Worm (Caenorhabditis elegans) whole organism, young adult: Measurements from ENCODE around the gene lmbr-1.

Source experiments
- B0035.1 ChIP-seq: sonication (generic microtip); optimal IDR thresholded peaks from 2 replicates; lab custom pipeline; 2016; ENCODE audit warnings: missing genetic modification characterization, mild to moderate bottlenecking, missing compliant biosample characterization, missing genotype, missing genetic modification reagents
- B0336.3 ChIP-seq: fragments of 200-800 bp; sonication (Bioruptor generic); IDR thresholded peaks from 2 replicates; pipeline ENCODE4 v1.3.6; 2022; ENCODE audit warnings: missing genetic modification characterization, missing compliant biosample characterization
- D2030.7 ChIP-seq: fragments of 200-800 bp; sonication (Bioruptor generic); IDR thresholded peaks from 2 replicates; pipeline ENCODE4 v1.3.6; 2022; ENCODE audit warnings: missing genetic modification reagents, missing genetic modification characterization, missing compliant biosample characterization
- F22D6.2 ChIP-seq: sonication (generic microtip); optimal IDR thresholded peaks from 2 replicates; lab custom pipeline; 2016; ENCODE audit warnings: mild to moderate bottlenecking, missing genetic modification characterization, missing compliant biosample characterization
- F23B12.7 ChIP-seq: sonication (generic microtip); optimal IDR thresholded peaks from 2 replicates; lab custom pipeline; 2017; ENCODE audit warnings: missing genetic modification characterization, mild to moderate bottlenecking, missing compliant biosample characterization, antibody characterized with exemption, moderate library complexity; ENCODE audit not compliant: insufficient read depth
- F37B4.10 ChIP-seq: fragments of 200-800 bp; sonication (Bioruptor generic); IDR thresholded peaks from 2 replicates; pipeline ENCODE4 v1.3.6; 2022; ENCODE audit warnings: missing genetic modification characterization, missing compliant biosample characterization
- F57A8.1 ChIP-seq: fragments of 200-800 bp; sonication (Bioruptor generic); optimal IDR thresholded peaks from 2 replicates; lab custom pipeline; 2018; ENCODE audit warnings: mild to moderate bottlenecking, missing genetic modification characterization, moderate library complexity, missing compliant biosample characterization
- F57C9.4 ChIP-seq: sonication (generic microtip); optimal IDR thresholded peaks from 2 replicates; lab custom pipeline; 2017; ENCODE audit warnings: mild to moderate bottlenecking, missing genetic modification characterization, missing compliant biosample characterization
- K11D2.4 ChIP-seq: fragments of 200-800 bp; sonication (Bioruptor generic); IDR thresholded peaks from 2 replicates; pipeline ENCODE4 v1.3.6; 2022; ENCODE audit warnings: missing genetic modification reagents, missing genetic modification characterization, missing compliant biosample characterization
- ZK185.1 ChIP-seq: sonication (generic microtip); optimal IDR thresholded peaks from 2 replicates; lab custom pipeline; 2016; ENCODE audit warnings: mild to moderate bottlenecking, missing genetic modification characterization, missing compliant biosample characterization; ENCODE audit not compliant: poor library complexity, severe bottlenecking
- athp-1 ChIP-seq: sonication (generic microtip); optimal IDR thresholded peaks from 2 replicates; lab custom pipeline; 2017; ENCODE audit warnings: mild to moderate bottlenecking, missing genetic modification characterization, missing compliant biosample characterization
- attf-3 ChIP-seq: fragments of 200-800 bp; sonication (Bioruptor generic); conservative IDR thresholded peaks from 2 replicates; pipeline ENCODE4 v1.3.6; 2022; ENCODE audit warnings: missing genetic modification reagents, missing genetic modification characterization, missing compliant biosample characterization
- bed-1 ChIP-seq: fragments of 200-800 bp; sonication (Bioruptor generic); IDR thresholded peaks from 2 replicates; pipeline ENCODE4 v1.3.6; 2022; ENCODE audit warnings: missing genetic modification reagents, missing genetic modification characterization, missing compliant biosample characterization
- bed-2 ChIP-seq: fragments of 200-800 bp; sonication (Bioruptor generic); IDR thresholded peaks from 2 replicates; pipeline ENCODE4 v1.3.6; 2022; ENCODE audit warnings: missing genetic modification reagents, missing genetic modification characterization, missing compliant biosample characterization
- ceh-27 ChIP-seq: fragments of 200-800 bp; sonication (Bioruptor generic); optimal IDR thresholded peaks from 2 replicates; lab custom pipeline; 2018; ENCODE audit warnings: mild to moderate bottlenecking, missing genetic modification characterization, moderate library complexity, missing compliant biosample characterization
- ceh-91 ChIP-seq: fragments of 200-800 bp; sonication (Bioruptor generic); IDR thresholded peaks from 2 replicates; pipeline ENCODE4 v1.3.6; 2022; ENCODE audit warnings: missing genetic modification reagents, missing genetic modification characterization, missing compliant biosample characterization
- dox-1 ChIP-seq: fragments of 200-800 bp; sonication (Bioruptor generic); IDR thresholded peaks from 2 replicates; pipeline ENCODE4 v1.3.6; 2022; ENCODE audit warnings: missing genetic modification reagents, missing genetic modification characterization, missing compliant biosample characterization
- dpl-1 ChIP-seq: fragments of 150-350 bp; optimal IDR thresholded peaks from 2 replicates; lab custom pipeline; 2014; ENCODE audit warnings: missing biosample characterization, missing genetic modification reagents, missing genetic modification characterization
- efl-1 ChIP-seq: fragments of 150-350 bp; optimal IDR thresholded peaks from 2 replicates; lab custom pipeline; 2014; ENCODE audit warnings: missing biosample characterization, missing genetic modification reagents, missing genetic modification characterization
- egl-44 ChIP-seq: fragments of 200-800 bp; sonication (Bioruptor generic); IDR thresholded peaks from 2 replicates; pipeline ENCODE4 v1.3.6; 2022; ENCODE audit warnings: missing genetic modification reagents, missing genetic modification characterization, missing compliant biosample characterization
- gei-17 ChIP-seq: fragments of 200-800 bp; sonication (Bioruptor generic); optimal IDR thresholded peaks from 2 replicates; lab custom pipeline; 2018; ENCODE audit warnings: mild to moderate bottlenecking, missing genetic modification characterization, missing compliant biosample characterization
- him-1 ChIP-seq: sonication (generic microtip); optimal IDR thresholded peaks from 2 replicates; lab custom pipeline; 2016; ENCODE audit warnings: missing genotype, missing genetic modification reagents, missing genetic modification characterization, missing compliant biosample characterization
- lag-1 ChIP-seq: fragments of 200-800 bp; sonication (Bioruptor generic); IDR thresholded peaks from 2 replicates; pipeline ENCODE4 v1.3.6; 2022; ENCODE audit warnings: missing genetic modification reagents, missing genetic modification characterization, missing compliant biosample characterization
- let-607 ChIP-seq, 2 experiments: fragments of 200-800 bp in 1 of 2; sonication (Bioruptor generic) in 1 of 2; sonication (generic microtip) in 1 of 2; optimal IDR thresholded peaks; 2 replicates each; lab custom pipeline; 2016 to 2018; ENCODE audit warnings: mild to moderate bottlenecking in 2 of 2, missing compliant biosample characterization in 2 of 2, missing genetic modification characterization in 2 of 2, moderate library complexity in 2 of 2, missing genotype in 1 of 2
- lir-1 ChIP-seq: fragments of 200-800 bp; sonication (Bioruptor generic); conservative IDR thresholded peaks from 2 replicates; pipeline ENCODE4 v1.3.6; 2022; ENCODE audit warnings: missing genetic modification reagents, missing genetic modification characterization, missing compliant biosample characterization
- madf-10 ChIP-seq: sonication (generic microtip); optimal IDR thresholded peaks from 2 replicates; lab custom pipeline; 2016; ENCODE audit warnings: mild to moderate bottlenecking, missing genetic modification characterization, missing compliant biosample characterization
- madf-3 ChIP-seq: fragments of 200-800 bp; sonication (Bioruptor generic); IDR thresholded peaks from 2 replicates; pipeline ENCODE4 v1.3.6; 2022; ENCODE audit warnings: missing genetic modification reagents, missing genetic modification characterization, missing compliant biosample characterization
- madf-6 ChIP-seq: fragments of 200-800 bp; sonication (Bioruptor generic); IDR thresholded peaks from 2 replicates; pipeline ENCODE4 v1.3.6; 2022; ENCODE audit warnings: missing genetic modification reagents, missing genetic modification characterization, missing compliant biosample characterization
- mxl-1 ChIP-seq: sonication (generic microtip); optimal IDR thresholded peaks from 2 replicates; lab custom pipeline; 2016; ENCODE audit warnings: missing genetic modification characterization, missing compliant biosample characterization
- nhr-90 ChIP-seq: sonication (generic microtip); optimal IDR thresholded peaks from 2 replicates; lab custom pipeline; 2016; ENCODE audit warnings: missing genotype, mild to moderate bottlenecking, missing genetic modification characterization, missing compliant biosample characterization
- rcor-1 ChIP-seq: fragments of 200-800 bp; sonication (Bioruptor generic); IDR thresholded peaks from 2 replicates; pipeline ENCODE4 v1.3.6; 2022; ENCODE audit warnings: missing genetic modification reagents, missing genetic modification characterization, missing compliant biosample characterization
- rec-8 ChIP-seq, 2 experiments: sonication (generic microtip); optimal IDR thresholded peaks; 2 replicates each; lab custom pipeline; 2016; ENCODE audit warnings: mild to moderate bottlenecking in 2 of 2, missing genetic modification characterization in 2 of 2, missing genetic modification reagents in 2 of 2, missing genotype in 2 of 2, missing biosample characterization in 1 of 2, missing compliant biosample characterization in 1 of 2, moderate library complexity in 1 of 2
- sdz-38 ChIP-seq: sonication (generic microtip); optimal IDR thresholded peaks from 2 replicates; lab custom pipeline; 2016; ENCODE audit warnings: missing genotype, missing genetic modification characterization, missing compliant biosample characterization
- snpc-1.1 ChIP-seq: sonication (generic microtip); optimal IDR thresholded peaks from 2 replicates; lab custom pipeline; 2017; ENCODE audit warnings: missing genetic modification characterization, mild to moderate bottlenecking, missing compliant biosample characterization, antibody characterized with exemption, moderate library complexity, missing genotype, missing genetic modification reagents; ENCODE audit not compliant: insufficient read depth
- snpc-1.3 ChIP-seq: sonication (generic microtip); optimal IDR thresholded peaks from 2 replicates; lab custom pipeline; 2017; ENCODE audit warnings: missing genetic modification characterization, mild to moderate bottlenecking, missing compliant biosample characterization, antibody characterized with exemption, moderate library complexity, missing genotype, missing genetic modification reagents; ENCODE audit not compliant: insufficient read depth
- snpc-3.4 ChIP-seq: sonication (generic microtip); optimal IDR thresholded peaks from 2 replicates; lab custom pipeline; 2017; ENCODE audit warnings: missing genetic modification characterization, mild to moderate bottlenecking, missing compliant biosample characterization, antibody characterized with exemption, moderate library complexity, missing genotype, missing genetic modification reagents
- snpc-4 ChIP-seq, 5 experiments: fragments of 150-350 bp in 1 of 5; sonication (generic microtip) in 4 of 5; optimal IDR thresholded peaks; 2 replicates each; lab custom pipeline; 2014 to 2018; ENCODE audit warnings: missing genetic modification characterization in 5 of 5, missing biosample characterization in 3 of 5, antibody characterized with exemption in 2 of 5, mild to moderate bottlenecking in 2 of 5, missing compliant biosample characterization in 2 of 5, missing genotype in 2 of 5, moderate library complexity in 2 of 5, missing genetic modification reagents in 1 of 5
- somi-1 ChIP-seq: fragments of 200-800 bp; sonication (Bioruptor generic); optimal IDR thresholded peaks from 2 replicates; lab custom pipeline; 2018; ENCODE audit warnings: mild to moderate bottlenecking, missing genetic modification characterization, missing compliant biosample characterization
- unc-62 ChIP-seq: fragments of 150-350 bp; optimal IDR thresholded peaks from 2 replicates; lab custom pipeline; 2014; ENCODE audit warnings: missing biosample characterization, missing genetic modification reagents, missing genetic modification characterization
- xnd-1 ChIP-seq: sonication (generic microtip); optimal IDR thresholded peaks from 2 replicates; lab custom pipeline; 2016; ENCODE audit warnings: missing genotype, missing genetic modification reagents, missing genetic modification characterization, missing compliant biosample characterization
- zim-3 ChIP-seq: sonication (generic microtip); optimal IDR thresholded peaks from 2 replicates; lab custom pipeline; 2017; ENCODE audit warnings: mild to moderate bottlenecking, missing genetic modification characterization, moderate library complexity, missing compliant biosample characterization
- ztf-18 ChIP-seq: sonication (generic microtip); optimal IDR thresholded peaks from 2 replicates; lab custom pipeline; 2016; ENCODE audit warnings: missing genotype, mild to moderate bottlenecking, missing genetic modification characterization, missing compliant biosample characterization
- ztf-28 ChIP-seq: fragments of 200-800 bp; sonication (Bioruptor generic); IDR thresholded peaks from 2 replicates; pipeline ENCODE4 v1.3.6; 2022; ENCODE audit warnings: missing genetic modification reagents, missing genetic modification characterization, missing compliant biosample characterization
- ztf-3 ChIP-seq: fragments of 200-800 bp; sonication (Bioruptor generic); optimal IDR thresholded peaks from 2 replicates; lab custom pipeline; 2018; ENCODE audit warnings: mild to moderate bottlenecking, missing genetic modification characterization, missing compliant biosample characterization
- ztf-6 ChIP-seq: fragments of 200-800 bp; sonication (Bioruptor generic); IDR thresholded peaks from 2 replicates; pipeline ENCODE4 v1.3.6; 2022; ENCODE audit warnings: missing genetic modification reagents, missing genetic modification characterization, missing compliant biosample characterization

Gene lmbr-1

DNA sequence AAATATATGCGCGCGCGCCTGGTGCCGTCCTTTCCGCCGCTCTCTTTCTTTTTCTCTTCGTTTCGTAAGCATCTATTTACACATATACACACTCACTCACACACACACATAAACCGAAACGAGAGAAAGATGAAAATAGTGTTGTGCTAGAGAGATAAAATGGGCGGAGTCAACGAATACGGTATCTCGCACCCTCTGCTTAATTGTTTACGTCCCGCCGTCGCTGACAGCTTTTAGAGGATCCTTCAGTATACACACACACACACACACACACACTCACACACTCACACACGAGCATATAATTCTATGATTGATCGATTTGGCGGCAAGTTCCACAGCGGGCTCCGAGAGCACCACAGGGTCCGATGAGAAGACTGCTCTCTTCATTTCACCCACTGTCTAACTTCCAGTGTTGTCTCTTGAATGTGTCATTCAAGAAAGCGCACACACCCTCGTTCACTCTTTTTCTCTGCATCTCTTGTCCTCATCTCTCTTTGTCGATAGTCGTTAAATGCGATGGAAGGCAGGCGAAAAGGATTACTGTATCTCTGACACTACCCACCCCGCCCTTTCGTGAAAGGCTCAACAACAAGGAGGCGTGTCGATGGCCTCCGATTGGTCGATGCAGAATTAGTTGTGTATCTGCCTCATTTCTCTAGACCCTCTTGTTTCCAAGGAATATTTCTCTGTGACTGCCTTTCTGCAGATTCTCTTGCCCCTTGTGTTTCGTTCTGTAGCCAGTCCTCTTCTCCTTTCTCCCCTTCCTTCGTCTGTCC lies 45.3 kb downstream of the lmbr-1 start (continued):
- peak; percentile 62; the same call in 1 of the 2 replicates for TF ChIP-seq K11D2.4
- no peak for TF ChIP-seq F57A8.1 (GFP tag; lab: Kevin White, UChicago)
- TF ChIP-seq lag-1 (GFP tag; lab: Robert Waterston, UW): no peak
- TF ChIP-seq ceh-91: no peak
- TF ChIP-seq nhr-90 (tag; lab: Kevin White, UChicago): no peak
- no peak for TF ChIP-seq him-1
- peak; percentile 75 for TF ChIP-seq madf-10 (tag; lab: Kevin White, UChicago)
- TF ChIP-seq mxl-1: no peak
- no peak for TF ChIP-seq madf-3 (GFP tag; lab: Robert Waterston, UW)
- no peak for TF ChIP-seq F57C9.4
- TF ChIP-seq F37B4.10 (GFP tag; lab: Robert Waterston, UW): no peak
- TF ChIP-seq somi-1: peak; percentile 42
- TF ChIP-seq bed-1: no peak
- no peak for TF ChIP-seq ztf-28 (GFP tag; lab: Robert Waterston, UW)
- peak; percentile 32 for TF ChIP-seq unc-62
- TF ChIP-seq snpc-3.4 (tag; lab: Kevin White, UChicago): no peak
- TF ChIP-seq athp-1 (tag; lab: Kevin White, UChicago): peak; percentile 47
- peak; percentile 42 to 88 for TF ChIP-seq let-607 (tag; optimal IDR thresholded peaks at IDR 0.05; lab: Kevin White, UChicago)
- peak; percentile 66 for TF ChIP-seq lir-1
- TF ChIP-seq gei-17 (GFP tag; lab: Kevin White, UChicago): peak; percentile 54
- peak; percentile 80 for TF ChIP-seq B0336.3
- TF ChIP-seq efl-1 (GFP tag; lab: Kevin White, UChicago): no peak
- peak; percentile 12 for TF ChIP-seq snpc-4 (GFP tag; optimal IDR thresholded peaks at IDR 0.05; lab: Kevin White, UChicago)
- TF ChIP-seq snpc-4 (tag; optimal IDR thresholded peaks at IDR 0.05; lab: Kevin White, UChicago): peak in 3 of 4 experiments; percentile 35 to 67 (median 63)
- no peak for TF ChIP-seq dpl-1
- no peak for TF ChIP-seq B0035.1 (tag; lab: Kevin White, UChicago)
- no peak for TF ChIP-seq snpc-1.3
- no peak for TF ChIP-seq sdz-38
- TF ChIP-seq dox-1 (GFP tag; lab: Robert Waterston, UW): peak; percentile 83
- peak; percentile 80 for TF ChIP-seq ztf-3 (GFP tag; lab: Kevin White, UChicago)
- no peak for TF ChIP-seq bed-2 (GFP tag; lab: Robert Waterston, UW)
- TF ChIP-seq egl-44 (GFP tag; lab: Robert Waterston, UW): no peak
- no peak for TF ChIP-seq attf-3 (GFP tag; lab: Robert Waterston, UW)
- TF ChIP-seq xnd-1: no peak
- no peak for TF ChIP-seq zim-3
- TF ChIP-seq D2030.7 (GFP tag; lab: Robert Waterston, UW): no peak
- peak; percentile 41 for TF ChIP-seq ZK185.1
- no peak for TF ChIP-seq rec-8 (tag; optimal IDR thresholded peaks at IDR 0.05; lab: Kevin White, UChicago)
- TF ChIP-seq snpc-1.1 (tag; lab: Kevin White, UChicago): peak; percentile 22
- TF ChIP-seq ztf-6 (GFP tag; lab: Robert Waterston, UW): no peak
- TF ChIP-seq F22D6.2 (tag; lab: Kevin White, UChicago): no peak
- peak; percentile 69 for TF ChIP-seq ztf-18 (tag; lab: Kevin White, UChicago)
- TF ChIP-seq F23B12.7 (tag; lab: Kevin White, UChicago): no peak
- TF ChIP-seq madf-6: 0 out of 2 replicates have a peak, but pooled peaks have one; percentile 29
- peak; percentile 84 for TF ChIP-seq ceh-27 (GFP tag; lab: Kevin White, UChicago)
- no peak for TF ChIP-seq rcor-1 (GFP tag; lab: Robert Waterston, UW)
